Worm (Caenorhabditis elegans) whole organism, young adult: Measurements from ENCODE around the gene F13B12.1.

Experiments
- F37B4.10 ChIP-seq: fragments of 200-800 bp; sonication (Bioruptor generic); IDR thresholded peaks from 2 replicates; pipeline ENCODE4 v1.3.6; 2022; ENCODE audit warnings: missing genetic modification characterization, missing compliant biosample characterization
- F55B11.4 ChIP-seq: sonication (generic microtip); optimal IDR thresholded peaks from 2 replicates; lab custom pipeline; 2016; ENCODE audit warnings: missing compliant biosample characterization, missing genetic modification characterization, borderline replicate concordance; ENCODE audit not compliant: insufficient read depth
- Y67H2A.10 ChIP-seq: fragments of 200-800 bp; sonication (Bioruptor generic); conservative IDR thresholded peaks from 2 replicates; pipeline ENCODE4 v1.3.6; 2022; ENCODE audit warnings: missing genetic modification reagents, missing genetic modification characterization, missing compliant biosample characterization
- Y95B8A.8 ChIP-seq: fragments of 200-800 bp; sonication (Bioruptor generic); IDR thresholded peaks from 2 replicates; pipeline ENCODE4 v1.3.6; 2022; ENCODE audit warnings: missing genetic modification reagents, missing genetic modification characterization, missing compliant biosample characterization
- ama-1 ChIP-seq, 3 experiments: fragments of 150-350 bp in 1 of 3; sonication (generic microtip) in 2 of 3; optimal IDR thresholded peaks; 2 replicates each; lab custom pipeline; 2014 to 2018; ENCODE audit warnings: missing biosample characterization in 2 of 3, missing genetic modification characterization in 2 of 3, missing genetic modification reagents in 2 of 3
- atf-7 ChIP-seq: sonication (generic microtip); optimal IDR thresholded peaks from 2 replicates; lab custom pipeline; 2017; ENCODE audit warnings: mild to moderate bottlenecking, missing genetic modification characterization, missing compliant biosample characterization
- cebp-1 ChIP-seq, 2 experiments: fragments of 200-800 bp in 1 of 2; sonication (Bioruptor generic) in 1 of 2; sonication (generic microtip) in 1 of 2; IDR thresholded peaks in 1 of 2; optimal IDR thresholded peaks in 1 of 2; 2 replicates each; pipeline versions ENCODE4 v1.3.6 to Lab custom; 2017 to 2022; ENCODE audit warnings: missing compliant biosample characterization in 2 of 2, missing genetic modification characterization in 2 of 2, mild to moderate bottlenecking in 1 of 2, missing genetic modification reagents in 1 of 2, moderate library complexity in 1 of 2
- ceh-79 ChIP-seq: sonication (generic microtip); optimal IDR thresholded peaks from 2 replicates; lab custom pipeline; 2017; ENCODE audit warnings: mild to moderate bottlenecking, missing genetic modification characterization, missing compliant biosample characterization
- chd-7 ChIP-seq: sonication (generic microtip); optimal IDR thresholded peaks from 2 replicates; lab custom pipeline; 2016; ENCODE audit warnings: mild to moderate bottlenecking, missing genetic modification characterization, moderate library complexity, missing compliant biosample characterization
- dox-1 ChIP-seq: fragments of 200-800 bp; sonication (Bioruptor generic); IDR thresholded peaks from 2 replicates; pipeline ENCODE4 v1.3.6; 2022; ENCODE audit warnings: missing genetic modification reagents, missing genetic modification characterization, missing compliant biosample characterization
- egl-44 ChIP-seq: fragments of 200-800 bp; sonication (Bioruptor generic); IDR thresholded peaks from 2 replicates; pipeline ENCODE4 v1.3.6; 2022; ENCODE audit warnings: missing genetic modification reagents, missing genetic modification characterization, missing compliant biosample characterization
- him-1 ChIP-seq: sonication (generic microtip); optimal IDR thresholded peaks from 2 replicates; lab custom pipeline; 2016; ENCODE audit warnings: missing genotype, missing genetic modification reagents, missing genetic modification characterization, missing compliant biosample characterization
- lin-35 ChIP-seq, 3 experiments: fragments of 150-350 bp in 2 of 3; sonication (generic microtip) in 1 of 3; optimal IDR thresholded peaks; 2 replicates each; lab custom pipeline; 2014 to 2018; ENCODE audit warnings: missing biosample characterization in 3 of 3, missing genetic modification characterization in 3 of 3, missing genetic modification reagents in 3 of 3
- mxl-1 ChIP-seq: sonication (generic microtip); optimal IDR thresholded peaks from 2 replicates; lab custom pipeline; 2016; ENCODE audit warnings: missing genetic modification characterization, missing compliant biosample characterization
- nfya-1 ChIP-seq: sonication (generic microtip); optimal IDR thresholded peaks from 2 replicates; lab custom pipeline; 2017; ENCODE audit warnings: antibody characterized with exemption, missing compliant biosample characterization, missing genetic modification characterization, borderline replicate concordance; ENCODE audit not compliant: insufficient read depth
- nfyb-1 ChIP-seq: fragments of 200-800 bp; sonication (Bioruptor generic); IDR thresholded peaks from 2 replicates; pipeline ENCODE4 v1.3.6; 2022; ENCODE audit warnings: missing genetic modification reagents, missing genetic modification characterization, missing compliant biosample characterization
- nhr-80 ChIP-seq: sonication (generic microtip); optimal IDR thresholded peaks from 2 replicates; lab custom pipeline; 2016; ENCODE audit warnings: missing genetic modification characterization, missing compliant biosample characterization
- sea-2 ChIP-seq: fragments of 200-800 bp; sonication (Bioruptor generic); IDR thresholded peaks from 2 replicates; pipeline ENCODE4 v1.3.6; 2022; ENCODE audit warnings: missing genetic modification characterization, missing compliant biosample characterization
- snpc-1.1 ChIP-seq: sonication (generic microtip); optimal IDR thresholded peaks from 2 replicates; lab custom pipeline; 2017; ENCODE audit warnings: missing genetic modification characterization, mild to moderate bottlenecking, missing compliant biosample characterization, antibody characterized with exemption, moderate library complexity, missing genotype, missing genetic modification reagents; ENCODE audit not compliant: insufficient read depth
- tbx-9 ChIP-seq: sonication (generic microtip); optimal IDR thresholded peaks from 2 replicates; lab custom pipeline; 2016; ENCODE audit warnings: borderline replicate concordance, missing genetic modification characterization, inconsistent platforms, missing compliant biosample characterization
- tlf-1 ChIP-seq: fragments of 200-800 bp; sonication (Bioruptor generic); optimal IDR thresholded peaks from 2 replicates; lab custom pipeline; 2018; ENCODE audit warnings: mild to moderate bottlenecking, missing genetic modification characterization, missing compliant biosample characterization
- unc-62 ChIP-seq: fragments of 150-350 bp; optimal IDR thresholded peaks from 2 replicates; lab custom pipeline; 2014; ENCODE audit warnings: missing biosample characterization, missing genetic modification reagents, missing genetic modification characterization
- zim-3 ChIP-seq: sonication (generic microtip); optimal IDR thresholded peaks from 2 replicates; lab custom pipeline; 2017; ENCODE audit warnings: mild to moderate bottlenecking, missing genetic modification characterization, moderate library complexity, missing compliant biosample characterization
- ztf-22 ChIP-seq: fragments of 200-800 bp; sonication (Bioruptor generic); optimal IDR thresholded peaks from 2 replicates; lab custom pipeline; 2018; ENCODE audit warnings: mild to moderate bottlenecking, missing genetic modification characterization, moderate library complexity, missing compliant biosample characterization
- ztf-6 ChIP-seq: fragments of 200-800 bp; sonication (Bioruptor generic); IDR thresholded peaks from 2 replicates; pipeline ENCODE4 v1.3.6; 2022; ENCODE audit warnings: missing genetic modification reagents, missing genetic modification characterization, missing compliant biosample characterization

F13B12.1 gene

DNA sequence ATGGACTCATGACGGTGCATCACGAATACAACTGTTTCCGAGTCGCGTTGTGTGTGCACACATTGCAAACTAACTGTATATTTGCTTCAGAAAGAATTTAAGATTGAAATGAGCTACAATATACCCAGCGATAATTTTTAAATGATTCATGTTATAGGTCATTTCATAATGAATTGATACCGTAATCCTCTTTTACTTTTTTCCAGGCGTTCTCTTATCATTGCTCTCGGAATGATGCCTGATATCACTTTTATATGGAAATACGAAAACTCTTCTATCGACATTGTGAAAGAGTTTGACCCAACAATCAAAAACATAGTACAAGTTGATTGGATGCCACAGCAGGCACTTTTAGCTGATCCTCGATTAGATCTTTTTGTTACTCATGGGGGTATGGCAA is 42.0 kb upstream of the F13B12.1 start:
- TF ChIP-seq ceh-79 (no peak), nhr-80 (peak; percentile 73), zim-3 (tag; lab: Kevin White, UChicago) (no peak), cebp-1 (GFP tag; IDR thresholded peaks at IDR 0.05; lab: Robert Waterston, UW) (peak; percentile 55; the same call in 1 of the 2 replicates), cebp-1 (tag; optimal IDR thresholded peaks at IDR 0.05; lab: Kevin White, UChicago) (peak; percentile 57), nfya-1 (tag; lab: Kevin White, UChicago) (no peak), snpc-1.1 (tag; lab: Kevin White, UChicago) (no peak)

DNA sequence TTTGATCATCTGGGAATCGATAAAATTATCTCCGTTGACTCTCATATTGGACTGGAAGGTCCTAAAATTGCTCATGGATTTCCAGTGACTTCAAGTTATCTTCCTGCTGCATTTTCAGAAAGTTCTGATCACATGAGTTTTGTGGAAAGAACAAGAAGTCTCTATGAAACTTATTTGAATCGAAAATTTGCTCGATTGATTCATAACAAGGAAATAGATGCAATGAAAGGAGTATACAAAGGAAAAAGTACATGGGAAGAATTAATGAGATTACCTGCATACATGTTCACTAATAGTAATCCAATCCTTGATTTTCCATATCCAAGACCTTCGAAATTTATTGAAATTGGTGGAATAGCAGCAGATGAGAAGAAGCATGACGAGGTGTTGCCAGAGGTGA is 41.3 kb upstream of the F13B12.1 start:
- no peak for TF ChIP-seq unc-62 (GFP tag; lab: Kevin White, UChicago)
- TF ChIP-seq sea-2 (GFP tag; lab: Robert Waterston, UW) = no peak
- TF ChIP-seq zim-3 (tag; lab: Kevin White, UChicago) = no peak

DNA sequence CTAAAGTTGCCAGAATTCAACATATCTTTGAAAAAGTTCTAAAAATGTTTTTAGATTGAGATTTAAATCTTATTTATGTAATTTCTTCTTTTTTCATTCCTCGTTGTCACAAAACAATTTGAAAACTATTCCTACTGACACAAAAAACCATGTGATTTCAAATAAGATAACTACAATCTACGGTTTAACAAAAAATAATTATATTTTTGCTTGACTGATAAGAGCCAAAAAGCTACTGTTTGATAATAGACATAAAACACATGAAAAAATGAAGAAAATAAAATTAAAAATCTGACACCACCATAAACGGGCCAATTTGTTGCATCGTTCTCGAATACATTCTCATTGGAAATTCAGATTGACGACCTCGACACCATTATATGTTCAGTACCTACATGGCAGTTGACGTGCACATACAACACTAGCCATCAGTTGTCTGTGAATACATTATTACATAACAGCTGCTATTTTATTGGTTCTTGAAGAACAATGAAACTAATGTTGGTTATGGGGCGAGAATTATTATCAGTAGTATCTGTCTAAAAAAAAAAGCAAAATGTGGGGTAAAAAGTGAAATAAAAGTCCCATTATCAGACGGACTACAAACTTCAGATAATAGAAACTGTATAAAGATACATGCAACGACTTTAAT is 39.7 kb upstream of the F13B12.1 start, which contains the start of gene ugt-43:
TSS of gene ugt-43 (plus strand) at position 602 of the 652 bp plus-strand sequence.
- TF ChIP-seq Y95B8A.8 (GFP tag; lab: Robert Waterston, UW) (no peak), nhr-80 (peak; percentile 2)

DNA sequence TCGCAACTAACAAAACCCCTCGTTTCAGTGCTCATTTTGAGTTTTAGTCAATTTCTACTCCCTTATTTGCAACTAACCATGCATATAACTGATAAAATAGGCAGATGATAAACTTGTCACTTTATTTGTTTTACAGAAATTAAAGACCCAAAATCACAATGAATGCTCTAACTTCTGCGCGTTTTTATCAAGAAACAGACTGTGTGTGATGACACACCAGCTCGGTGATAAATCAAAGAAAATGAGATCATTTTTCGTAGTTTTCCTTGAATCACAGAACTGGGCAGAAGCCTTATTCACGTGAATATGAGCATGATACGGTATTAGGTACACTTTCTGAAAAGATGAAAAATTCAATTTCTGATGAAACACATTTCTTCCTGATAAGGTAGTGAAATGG is 38.7 kb upstream of the F13B12.1 start:
- TF ChIP-seq him-1 (tag; lab: Kevin White, UChicago) = no peak
- no peak for TF ChIP-seq lin-35 (GFP tag; optimal IDR thresholded peaks at IDR 0.05; lab: Kevin White, UChicago)
- TF ChIP-seq ztf-22 (GFP tag; lab: Kevin White, UChicago) = peak; percentile 10
- TF ChIP-seq egl-44 = 0 out of 2 replicates have a peak, but pooled peaks have one; percentile 14
- no peak for TF ChIP-seq F55B11.4 (tag; lab: Kevin White, UChicago)
- TF ChIP-seq ztf-6 = no peak
- peak; percentile 19 for TF ChIP-seq tlf-1
- TF ChIP-seq atf-7 (tag; lab: Kevin White, UChicago) = peak; percentile 92
- TF ChIP-seq nfyb-1 (GFP tag; lab: Robert Waterston, UW) = 0 out of 2 replicates have a peak, but pooled peaks have one; percentile 10
- no peak for TF ChIP-seq Y67H2A.10 (GFP tag; lab: Robert Waterston, UW)
- TF ChIP-seq nhr-80 = peak; percentile 88
- no peak for TF ChIP-seq sea-2 (GFP tag; lab: Robert Waterston, UW)
- TF ChIP-seq tbx-9 (tag; lab: Kevin White, UChicago) = no peak
- no peak for TF ChIP-seq mxl-1 (tag; lab: Kevin White, UChicago)
- peak; percentile 4 for TF ChIP-seq chd-7 (tag; lab: Kevin White, UChicago)

DNA sequence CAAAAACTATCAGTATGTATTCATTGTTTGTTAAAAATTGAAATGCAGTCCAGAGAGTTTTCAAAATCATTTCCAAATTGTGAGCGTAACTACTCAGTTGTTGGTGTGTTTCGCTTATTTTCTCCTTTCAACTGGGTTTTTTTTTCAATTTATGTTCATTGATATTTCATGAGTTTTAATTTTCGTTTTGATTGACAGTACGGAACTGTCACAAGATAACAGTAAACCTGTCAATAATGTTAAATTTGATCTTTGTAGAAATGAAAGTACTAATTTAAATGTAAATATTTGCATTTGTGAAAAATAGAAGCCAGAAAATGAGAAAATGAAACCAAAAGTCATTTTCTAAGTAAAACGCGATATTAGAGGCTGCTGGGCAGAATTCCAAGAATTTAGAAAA is 38.2 kb upstream of the F13B12.1 start:
- TF ChIP-seq ztf-6 (no peak), unc-62 (GFP tag; lab: Kevin White, UChicago) (peak; percentile 78), F37B4.10 (GFP tag; lab: Robert Waterston, UW) (no peak)

DNA sequence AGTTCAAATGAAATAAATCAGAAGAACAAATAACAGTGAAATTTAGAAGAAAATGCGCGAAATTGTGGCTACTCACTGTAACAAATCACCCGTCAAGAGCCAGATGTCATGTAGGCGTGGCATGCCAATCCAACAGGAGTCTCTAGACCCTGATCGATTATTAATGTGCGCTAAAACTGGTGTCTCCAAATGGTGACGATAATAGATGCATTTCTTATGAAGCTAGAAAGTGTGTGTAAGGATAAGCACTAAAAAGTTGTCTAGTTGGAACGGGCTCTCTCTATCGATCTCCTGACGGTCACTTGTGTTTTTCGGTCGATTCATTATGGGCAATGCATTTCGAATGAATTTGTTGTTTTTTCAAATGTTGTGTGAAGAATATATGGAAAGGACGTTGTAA is 37.3 kb upstream of the F13B12.1 start, which contains the start of gene mec-3:
TSS of gene mec-3 (minus strand) at position 101 of the 400 bp plus-strand sequence.
- no peak for TF ChIP-seq dox-1 (GFP tag; lab: Robert Waterston, UW)
- TF ChIP-seq ama-1 (optimal IDR thresholded peaks at IDR 0.05; lab: Kevin White, UChicago) = no peak
- no peak for TF ChIP-seq ama-1 (GFP tag; optimal IDR thresholded peaks at IDR 0.05; lab: Kevin White, UChicago)
